Worm (Caenorhabditis elegans) whole organism, early embryonic: Measurements from ENCODE around the gene M01F1.8.

Experiments
- B0310.2 ChIP-seq: sonication (generic microtip); optimal IDR thresholded peaks from 2 replicates; lab custom pipeline; 2016; ENCODE audit warnings: mild to moderate bottlenecking, missing genetic modification characterization, missing compliant biosample characterization
- F13C5.2 ChIP-seq: sonication (generic microtip); optimal IDR thresholded peaks from 2 replicates; lab custom pipeline; 2017; ENCODE audit warnings: mild to moderate bottlenecking, missing genetic modification characterization, inconsistent platforms, missing compliant biosample characterization
- aly-1 ChIP-seq: sonication (generic microtip); optimal IDR thresholded peaks from 2 replicates; lab custom pipeline; 2016; ENCODE audit warnings: missing genetic modification characterization, missing compliant biosample characterization
- ama-1 ChIP-seq: fragments of 150-350 bp; optimal IDR thresholded peaks from 2 replicates; lab custom pipeline; 2014
- ceh-13 ChIP-seq: fragments of 200-800 bp; sonication (Bioruptor generic); optimal IDR thresholded peaks from 2 replicates; lab custom pipeline; 2018; ENCODE audit warnings: mild to moderate bottlenecking, missing genetic modification characterization, missing compliant biosample characterization
- ceh-36 ChIP-seq: sonication (generic microtip); optimal IDR thresholded peaks from 2 replicates; lab custom pipeline; 2016; ENCODE audit warnings: missing genetic modification characterization, inconsistent platforms, missing compliant biosample characterization
- ets-7 ChIP-seq: sonication (generic microtip); optimal IDR thresholded peaks from 2 replicates; lab custom pipeline; 2016; ENCODE audit warnings: missing genotype, missing genetic modification characterization, missing compliant biosample characterization
- flt-1 ChIP-seq: fragments of 200-800 bp; sonication (Bioruptor generic); IDR thresholded peaks from 2 replicates; pipeline ENCODE4 v1.3.6; 2022; ENCODE audit warnings: missing genetic modification characterization, missing compliant biosample characterization
- hmbx-1 ChIP-seq: sonication (generic microtip); optimal IDR thresholded peaks from 2 replicates; lab custom pipeline; 2016; ENCODE audit warnings: mild to moderate bottlenecking, missing genetic modification characterization, missing compliant biosample characterization
- hmg-4 ChIP-seq: fragments of 200-800 bp; sonication (Bioruptor generic); optimal IDR thresholded peaks from 2 replicates; lab custom pipeline; 2018; ENCODE audit warnings: mild to moderate bottlenecking, missing genetic modification characterization, missing compliant biosample characterization
- hnd-1 ChIP-seq: sonication (generic microtip); optimal IDR thresholded peaks from 2 replicates; lab custom pipeline; 2016; ENCODE audit warnings: missing genetic modification characterization, missing compliant biosample characterization
- pes-1 ChIP-seq: fragments of 200-800 bp; sonication (Bioruptor generic); IDR thresholded peaks from 2 replicates; pipeline ENCODE4 v1.3.6; 2022; ENCODE audit warnings: missing genetic modification reagents, missing genetic modification characterization, missing compliant biosample characterization
- scrt-1 ChIP-seq: fragments of 200-800 bp; sonication (Bioruptor generic); IDR thresholded peaks from 2 replicates; pipeline ENCODE4 v1.3.6; 2022; ENCODE audit warnings: missing genetic modification characterization, missing compliant biosample characterization
- sea-1 ChIP-seq: fragments of 200-800 bp; sonication (Bioruptor generic); conservative IDR thresholded peaks from 2 replicates; pipeline ENCODE4 v1.3.6; 2022; ENCODE audit warnings: missing genetic modification characterization, missing compliant biosample characterization
- tbx-11 ChIP-seq: fragments of 200-800 bp; sonication (Bioruptor generic); IDR thresholded peaks from 2 replicates; pipeline ENCODE4 v1.3.6; 2022; ENCODE audit warnings: missing genetic modification characterization, missing compliant biosample characterization
- tbx-37 ChIP-seq: fragments of 200-800 bp; sonication (Bioruptor generic); conservative IDR thresholded peaks from 2 replicates; pipeline ENCODE4 v1.3.6; 2022; ENCODE audit warnings: missing genetic modification reagents, missing genetic modification characterization, missing compliant biosample characterization
- tra-4 ChIP-seq: sonication (generic microtip); optimal IDR thresholded peaks from 2 replicates; lab custom pipeline; 2017; ENCODE audit warnings: missing genetic modification characterization, missing compliant biosample characterization

M01F1.8 gene

DNA sequence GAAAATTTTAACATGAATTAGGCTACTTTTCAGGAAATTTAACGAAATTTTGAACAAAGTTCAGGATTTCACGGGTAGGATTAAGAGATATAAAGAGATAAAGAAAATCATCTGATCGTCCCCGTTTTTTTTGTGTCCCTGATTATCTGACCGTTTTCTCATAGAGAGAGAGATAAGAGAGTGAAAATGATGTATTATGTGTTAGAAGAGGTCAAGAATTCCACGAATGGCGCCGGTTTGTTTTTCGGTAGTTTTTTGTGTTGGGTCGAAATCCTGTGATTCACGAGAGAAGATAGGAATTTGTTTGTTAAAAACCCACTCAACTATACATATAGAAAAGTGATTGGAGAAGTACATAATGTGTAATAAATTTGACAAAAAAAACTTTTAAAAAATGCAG lies 15.2 kb downstream of the M01F1.8 start:
- TF ChIP-seq sea-1 (GFP tag; lab: Robert Waterston, UW): no peak

DNA sequence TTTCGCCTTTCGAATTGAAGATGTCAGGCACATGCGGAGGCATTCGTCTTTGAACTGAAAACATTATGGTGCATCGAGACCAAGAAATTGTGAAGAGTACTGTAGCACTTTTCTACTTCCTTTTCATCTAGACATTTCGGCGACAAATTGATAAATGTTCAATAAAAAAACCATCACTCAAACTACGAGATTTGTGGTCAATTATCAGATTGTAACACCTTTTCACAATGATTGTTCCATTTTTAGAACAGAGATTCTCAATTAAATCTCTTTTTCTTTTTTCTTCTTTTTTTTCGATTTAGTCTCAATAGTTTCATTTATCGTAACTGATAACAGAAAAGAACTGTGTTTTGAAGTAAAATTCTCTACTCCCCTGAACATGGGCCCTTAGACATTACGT lies 16.3 kb downstream of the M01F1.8 start:
- no peak for TF ChIP-seq B0310.2
- TF ChIP-seq F13C5.2 (tag; lab: Kevin White, UChicago): no peak
- no peak for TF ChIP-seq sea-1 (GFP tag; lab: Robert Waterston, UW)
- TF ChIP-seq ceh-36: no peak
- no peak for TF ChIP-seq ets-7 (tag; lab: Kevin White, UChicago)
- no peak for TF ChIP-seq aly-1 (tag; lab: Kevin White, UChicago)
- no peak for TF ChIP-seq tra-4 (tag; lab: Kevin White, UChicago)
- no peak for TF ChIP-seq flt-1 (GFP tag; lab: Robert Waterston, UW)
- TF ChIP-seq ceh-13 (GFP tag; lab: Kevin White, UChicago): no peak
- TF ChIP-seq hmbx-1 (tag; lab: Kevin White, UChicago): no peak
- TF ChIP-seq pes-1: no peak
- no peak for TF ChIP-seq tbx-37 (GFP tag; lab: Robert Waterston, UW)
- no peak for TF ChIP-seq hnd-1
- no peak for TF ChIP-seq scrt-1 (GFP tag; lab: Robert Waterston, UW)

DNA sequence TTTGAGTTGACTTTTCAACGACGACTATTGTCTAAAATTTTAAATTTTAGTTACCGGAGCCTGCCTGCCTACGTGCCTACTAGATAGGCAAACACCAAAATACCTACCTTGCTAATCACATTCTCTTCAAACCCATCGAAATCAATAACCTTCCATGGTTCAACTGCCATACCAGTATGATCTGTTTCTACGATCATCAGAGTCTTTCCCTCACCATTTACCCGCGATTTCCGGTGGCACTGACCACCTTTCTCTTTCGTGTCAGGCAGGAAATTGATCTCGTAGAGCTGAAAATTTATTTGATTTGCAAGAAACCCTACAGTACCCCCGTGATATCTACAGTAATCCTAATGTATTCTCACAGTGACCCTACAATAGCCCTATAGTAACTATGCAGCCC lies 17.4 kb downstream of the M01F1.8 start:
- TF ChIP-seq flt-1 (GFP tag; lab: Robert Waterston, UW) (no peak), pes-1 (no peak), hmbx-1 (tag; lab: Kevin White, UChicago) (no peak), ceh-36 (no peak), tbx-37 (GFP tag; lab: Robert Waterston, UW) (no peak), hmg-4 (GFP tag; lab: Kevin White, UChicago) (no peak)

DNA sequence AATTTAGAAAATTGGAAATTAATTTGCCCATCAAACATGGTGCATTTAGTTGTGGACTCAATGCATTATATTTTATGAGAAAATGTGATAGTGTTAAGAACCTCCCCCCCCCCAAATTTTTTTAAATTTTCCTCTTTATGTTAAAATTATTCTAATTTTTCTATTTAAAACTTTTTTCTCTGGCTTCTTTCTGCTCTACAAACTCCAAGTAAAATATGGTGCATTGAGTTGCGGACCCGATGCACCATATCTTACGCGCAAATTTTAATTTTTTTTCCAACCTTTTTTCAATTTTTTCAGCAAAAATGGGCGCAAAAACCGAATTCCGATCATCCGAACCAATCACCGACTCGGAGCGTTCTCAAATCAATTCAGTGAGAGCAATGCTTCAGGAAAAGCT lies 20.1 kb downstream of the M01F1.8 start, which contains the start of gene C34C12.6:
Gene C34C12.6 (plus strand): TSS at position 301 of the 400 bp plus-strand sequence.
- no peak for TF ChIP-seq ama-1 (lab: Kevin White, UChicago)
- TF ChIP-seq scrt-1 (GFP tag; lab: Robert Waterston, UW): no peak
- TF ChIP-seq tra-4 (tag; lab: Kevin White, UChicago): no peak
- TF ChIP-seq sea-1 (GFP tag; lab: Robert Waterston, UW): no peak
- TF ChIP-seq tbx-37 (GFP tag; lab: Robert Waterston, UW): no peak
- no peak for TF ChIP-seq tbx-11 (GFP tag; lab: Robert Waterston, UW)
- no peak for TF ChIP-seq ceh-13 (GFP tag; lab: Kevin White, UChicago)
- no peak for TF ChIP-seq hmg-4 (GFP tag; lab: Kevin White, UChicago)
- no peak for TF ChIP-seq ets-7 (tag; lab: Kevin White, UChicago)
- no peak for TF ChIP-seq B0310.2
- TF ChIP-seq aly-1 (tag; lab: Kevin White, UChicago): no peak
- TF ChIP-seq F13C5.2 (tag; lab: Kevin White, UChicago): no peak
- TF ChIP-seq hmbx-1 (tag; lab: Kevin White, UChicago): no peak
- no peak for TF ChIP-seq hnd-1
- no peak for TF ChIP-seq pes-1

DNA sequence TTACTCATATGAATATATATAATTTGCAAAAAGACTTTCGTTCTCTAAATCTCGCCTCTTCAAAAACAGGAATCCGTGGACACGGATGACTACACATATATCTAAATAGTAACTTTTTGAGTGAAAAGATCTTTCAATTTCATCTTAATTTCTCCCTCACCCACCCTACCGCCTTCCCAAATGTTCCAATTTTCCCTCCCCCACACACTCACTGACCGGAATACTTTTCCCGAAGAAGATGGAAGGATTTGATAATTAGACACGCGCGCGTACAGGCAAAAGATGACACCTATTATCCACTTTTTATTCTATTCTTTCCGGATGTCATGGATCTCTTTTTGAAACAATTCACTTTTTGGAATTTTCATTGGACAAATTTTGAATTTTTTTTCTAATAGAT lies 21.4 kb downstream of the M01F1.8 start:
- TF ChIP-seq F13C5.2 (tag; lab: Kevin White, UChicago) (no peak), sea-1 (GFP tag; lab: Robert Waterston, UW) (no peak)

DNA sequence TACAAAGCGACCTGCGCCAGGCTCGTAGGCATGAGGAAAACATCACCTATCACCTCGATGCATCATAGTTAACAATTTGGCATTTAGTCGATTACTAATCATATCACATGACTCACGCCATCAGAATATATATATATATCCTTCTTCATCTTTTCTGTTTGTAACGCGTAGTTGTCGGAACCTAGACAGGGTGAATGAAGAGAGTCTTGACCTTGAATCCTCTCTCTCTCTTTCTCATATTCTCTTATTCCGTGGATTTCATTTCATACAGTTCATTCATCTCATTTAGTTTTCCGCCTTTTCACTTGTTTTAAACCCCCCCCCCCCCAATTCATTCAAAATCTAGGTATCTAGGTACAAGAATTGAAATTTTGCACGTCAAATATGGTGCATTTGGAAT lies 22.1 kb downstream of the M01F1.8 start:
- no peak for TF ChIP-seq scrt-1 (GFP tag; lab: Robert Waterston, UW)
- no peak for TF ChIP-seq ceh-13 (GFP tag; lab: Kevin White, UChicago)
- no peak for TF ChIP-seq tbx-37 (GFP tag; lab: Robert Waterston, UW)
- no peak for TF ChIP-seq tra-4 (tag; lab: Kevin White, UChicago)
- TF ChIP-seq hmbx-1 (tag; lab: Kevin White, UChicago): no peak
- no peak for TF ChIP-seq aly-1 (tag; lab: Kevin White, UChicago)
- no peak for TF ChIP-seq ama-1 (lab: Kevin White, UChicago)
- no peak for TF ChIP-seq F13C5.2 (tag; lab: Kevin White, UChicago)
- no peak for TF ChIP-seq hmg-4 (GFP tag; lab: Kevin White, UChicago)
- no peak for TF ChIP-seq tbx-11 (GFP tag; lab: Robert Waterston, UW)
- no peak for TF ChIP-seq ets-7 (tag; lab: Kevin White, UChicago)
- no peak for TF ChIP-seq sea-1 (GFP tag; lab: Robert Waterston, UW)
- TF ChIP-seq ceh-36: no peak
- no peak for TF ChIP-seq flt-1 (GFP tag; lab: Robert Waterston, UW)

DNA sequence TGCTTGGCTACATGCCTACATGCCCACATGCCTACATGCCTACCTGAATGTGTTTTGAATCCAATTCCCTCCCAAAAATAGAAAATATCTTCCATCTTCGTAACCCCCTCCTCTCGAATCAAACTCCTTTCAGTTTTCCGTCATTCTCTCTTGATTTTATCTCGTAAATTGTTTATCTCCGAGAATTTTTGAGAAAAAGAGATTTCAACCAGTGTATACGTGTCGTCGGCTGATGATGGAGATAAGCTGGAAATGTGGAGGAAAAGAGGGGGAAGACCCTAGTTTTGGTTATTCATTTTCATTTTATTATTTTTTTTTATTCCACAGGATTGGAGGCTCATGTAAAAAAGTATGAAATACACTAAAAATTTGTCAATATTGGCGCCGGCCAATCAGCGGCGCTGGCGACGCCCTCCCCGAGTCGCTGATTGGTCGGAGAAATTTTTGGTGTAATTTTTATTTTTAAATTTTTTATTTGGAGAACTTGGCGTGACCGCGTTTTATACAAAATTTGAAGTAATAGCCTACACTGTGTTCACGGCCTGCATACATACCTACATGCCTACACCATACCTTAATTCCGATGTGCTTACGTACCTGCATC lies 23.5 kb downstream of the M01F1.8 start:
- no peak for TF ChIP-seq sea-1 (GFP tag; lab: Robert Waterston, UW)
- no peak for TF ChIP-seq pes-1
- no peak for TF ChIP-seq hmbx-1 (tag; lab: Kevin White, UChicago)
- no peak for TF ChIP-seq tbx-37 (GFP tag; lab: Robert Waterston, UW)
- no peak for TF ChIP-seq ceh-36
- TF ChIP-seq flt-1 (GFP tag; lab: Robert Waterston, UW): no peak
- no peak for TF ChIP-seq tra-4 (tag; lab: Kevin White, UChicago)
- TF ChIP-seq ceh-13 (GFP tag; lab: Kevin White, UChicago): no peak
- no peak for TF ChIP-seq hmg-4 (GFP tag; lab: Kevin White, UChicago)
- no peak for TF ChIP-seq tbx-11 (GFP tag; lab: Robert Waterston, UW)
- TF ChIP-seq F13C5.2 (tag; lab: Kevin White, UChicago): no peak
- no peak for TF ChIP-seq ets-7 (tag; lab: Kevin White, UChicago)
- TF ChIP-seq hnd-1: no peak
- no peak for TF ChIP-seq scrt-1 (GFP tag; lab: Robert Waterston, UW)
- no peak for TF ChIP-seq aly-1 (tag; lab: Kevin White, UChicago)
- TF ChIP-seq B0310.2: no peak
- TF ChIP-seq ama-1 (lab: Kevin White, UChicago): no peak
